Fruit fly (Drosophila melanogaster): ENCODE results near the gene CG11089.

CG11089 gene

dm6 chr3R:24893320-24893955 is 16.6 kb downstream of the CG11089 start:
- TF ChIP-seq dsf (GFP tag; optimal IDR thresholded peaks at IDR 0.05; ENCODE audit: borderline replicate concordance): peak; percentile 16
- TF ChIP-seq jim (GFP tag; optimal IDR thresholded peaks at IDR 0.05): no peak
- no peak for TF ChIP-seq lola (GFP tag; optimal IDR thresholded peaks at IDR 0.05)
- TF ChIP-seq foxo (GFP tag; optimal IDR thresholded peaks at IDR 0.05): peak in 1 of 2 experiments; percentile 88
- TF ChIP-seq ey (GFP tag; optimal IDR thresholded peaks at IDR 0.05): peak; percentile 35
- no peak for TF ChIP-seq Myc (optimal IDR thresholded peaks at IDR 0.05)
- no peak for TF ChIP-seq Dif (GFP tag; optimal IDR thresholded peaks at IDR 0.05; ENCODE audit: partially characterized antibody)
- peak; percentile 2 for TF ChIP-seq sage (GFP tag; optimal IDR thresholded peaks at IDR 0.05)
- TF ChIP-seq Hr83 (GFP tag; optimal IDR thresholded peaks at IDR 0.05; ENCODE audit: poor library complexity, severe bottlenecking): no peak
- TF ChIP-seq Hr78 (GFP tag; optimal IDR thresholded peaks at IDR 0.05): no peak
- peak; percentile 44 for TF ChIP-seq sv (GFP tag; optimal IDR thresholded peaks at IDR 0.05)
- peak; percentile 9 for TF ChIP-seq CrebA (GFP tag; optimal IDR thresholded peaks at IDR 0.05; ENCODE audit: borderline replicate concordance)
- peak; percentile 37 for TF ChIP-seq woc (GFP tag; optimal IDR thresholded peaks at IDR 0.05)
- TF ChIP-seq h (GFP tag; optimal IDR thresholded peaks at IDR 0.05): peak; percentile 73
- no peak for TF ChIP-seq dl (GFP tag; optimal IDR thresholded peaks at IDR 0.05; ENCODE audit: insufficient read depth in 1 of 2, partially characterized antibody in 2 of 2)
- peak; percentile 0 for TF ChIP-seq Vsx2 (GFP tag; optimal IDR thresholded peaks at IDR 0.05; ENCODE audit: partially characterized antibody)
- no peak for TF ChIP-seq Hnf4 (GFP tag; optimal IDR thresholded peaks at IDR 0.05)
- TF ChIP-seq Sp1 (GFP tag; optimal IDR thresholded peaks at IDR 0.05): peak; percentile 94
- peak; percentile 91 for TF ChIP-seq HLH106 (tag; optimal IDR thresholded peaks at IDR 0.05)
- TF ChIP-seq Dfd (GFP tag; optimal IDR thresholded peaks at IDR 0.05): no peak
- no peak for TF ChIP-seq brk (GFP tag; optimal IDR thresholded peaks at IDR 0.05)
- peak; percentile 43 for TF ChIP-seq CG9705 (GFP tag; optimal IDR thresholded peaks at IDR 0.05)
- no peak for TF ChIP-seq CG32264 (GFP tag; optimal IDR thresholded peaks at IDR 0.05)
- peak; percentile 48 for TF ChIP-seq Rel (GFP tag; optimal IDR thresholded peaks at IDR 0.05)
- peak; percentile 39 for TF ChIP-seq Rel (tag; optimal IDR thresholded peaks at IDR 0.05)
- TF ChIP-seq br (GFP tag; optimal IDR thresholded peaks at IDR 0.05): peak; percentile 11
- TF ChIP-seq usp (GFP tag; optimal IDR thresholded peaks at IDR 0.05): no peak
- TF ChIP-seq OdsH (GFP tag; optimal IDR thresholded peaks at IDR 0.05): peak; percentile 89
- TF ChIP-seq rgr (GFP tag; optimal IDR thresholded peaks at IDR 0.05): peak; percentile 77
- TF ChIP-seq GATAd (GFP tag; optimal IDR thresholded peaks at IDR 0.05): no peak
- TF ChIP-seq Mio (GFP tag; optimal IDR thresholded peaks at IDR 0.05): no peak
- peak; percentile 14 for TF ChIP-seq Jra (GFP tag; optimal IDR thresholded peaks at IDR 0.05)
- no peak for TF ChIP-seq pan (optimal IDR thresholded peaks at IDR 0.05)
- no peak for TF ChIP-seq tai (GFP tag; optimal IDR thresholded peaks at IDR 0.05)
- TF ChIP-seq psq (GFP tag; optimal IDR thresholded peaks at IDR 0.05): peak; percentile 87
- TF ChIP-seq N (GFP tag; optimal IDR thresholded peaks at IDR 0.05): no peak
- TF ChIP-seq fru (GFP tag; optimal IDR thresholded peaks at IDR 0.05): peak; percentile 82
- TF ChIP-seq Abd-B (GFP tag; optimal IDR thresholded peaks at IDR 0.05): no peak
- peak; percentile 66 for TF ChIP-seq dmrt93B (GFP tag; optimal IDR thresholded peaks at IDR 0.05)

dm6 chr3R:24894419-24895206 is 17.8 kb downstream of the CG11089 start, which contains the start of the genes CG31121 and CG11069:
Gene CG31121 (minus strand): TSS chr3R:24894605.
Gene CG11069 (plus strand): TSS chr3R:24894742.
- TF ChIP-seq Vsx2 (GFP tag; optimal IDR thresholded peaks at IDR 0.05; ENCODE audit: partially characterized antibody) (peak; percentile 13), dl (GFP tag; optimal IDR thresholded peaks at IDR 0.05; ENCODE audit: insufficient read depth in 1 of 2, partially characterized antibody in 2 of 2) (peak in 1 of 2 experiments; percentile 49), CrebA (GFP tag; optimal IDR thresholded peaks at IDR 0.05; ENCODE audit: borderline replicate concordance) (peak; percentile 33), usp (GFP tag; optimal IDR thresholded peaks at IDR 0.05) (no peak), Dif (GFP tag; optimal IDR thresholded peaks at IDR 0.05; ENCODE audit: partially characterized antibody) (peak; percentile 74)
